Worm (Caenorhabditis elegans): ENCODE results near the gene sec-24.2.

DNA sequence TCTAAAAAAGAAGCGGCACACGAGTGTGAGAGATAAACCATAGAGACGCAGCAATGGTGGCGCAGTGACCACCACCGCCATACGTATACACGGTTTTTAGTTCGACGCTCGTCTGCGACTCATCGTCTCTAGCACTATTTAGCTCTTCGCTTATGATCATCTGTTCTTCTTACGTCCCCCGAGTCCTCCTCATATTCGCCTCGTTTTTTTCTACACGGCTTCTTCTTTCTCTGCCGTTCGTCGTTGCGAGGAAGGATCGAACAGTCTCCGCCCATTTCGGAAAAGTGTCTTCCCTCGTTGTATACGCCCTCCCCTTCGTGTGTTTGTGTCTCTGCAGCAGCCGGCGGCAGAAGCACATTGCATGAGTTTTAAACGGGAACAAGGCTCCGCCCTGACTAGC lies 4.4 kb upstream of the sec-24.2 start:
- TF ChIP-seq irx-1 (tag; optimal IDR thresholded peaks at IDR 0.05): no peak
- no peak for TF ChIP-seq ceh-88 (GFP tag; IDR thresholded peaks at IDR 0.05)
- TF ChIP-seq ama-1 (optimal IDR thresholded peaks at IDR 0.05): no peak
- no peak for TF ChIP-seq unc-130 (tag; optimal IDR thresholded peaks at IDR 0.05)
- TF ChIP-seq ztf-4 (tag; optimal IDR thresholded peaks at IDR 0.05): no peak
- TF ChIP-seq unc-30 (tag; optimal IDR thresholded peaks at IDR 0.05): no peak
- no peak for TF ChIP-seq lin-39 (tag; optimal IDR thresholded peaks at IDR 0.05)
- no peak for TF ChIP-seq mdl-1 (tag; optimal IDR thresholded peaks at IDR 0.05)
